Worm (Caenorhabditis elegans) whole organism, L4 larva: ENCODE data around the gene chil-2.

Experiments used
- F10B5.3 ChIP-seq: sonication (generic microtip); optimal IDR thresholded peaks from 2 replicates; lab custom pipeline; 2016; ENCODE audit warnings: mild to moderate bottlenecking, missing genetic modification characterization, missing compliant biosample characterization
- ama-1 ChIP-seq: fragments of 150-350 bp; optimal IDR thresholded peaks from 2 replicates; lab custom pipeline; 2014; ENCODE audit warnings: inconsistent platforms, mixed read lengths
- daf-8 ChIP-seq: fragments of 200-800 bp; sonication (Bioruptor generic); IDR thresholded peaks from 2 replicates; pipeline ENCODE4 v1.3.6; 2022; ENCODE audit warnings: missing genetic modification characterization, missing compliant biosample characterization
- lin-13 ChIP-seq: fragments of 150-350 bp; optimal IDR thresholded peaks from 2 replicates; lab custom pipeline; 2014; ENCODE audit warnings: missing biosample characterization, missing genetic modification reagents, missing genetic modification characterization
- mdl-1 ChIP-seq, 2 experiments: fragments of 150-350 bp in 1 of 2; sonication (generic microtip) in 1 of 2; optimal IDR thresholded peaks; 2 replicates each; lab custom pipeline; 2014 to 2017; ENCODE audit warnings: missing biosample characterization in 2 of 2, missing genetic modification characterization in 2 of 2
- mdt-29 ChIP-seq: fragments of 200-800 bp; sonication (Bioruptor generic); IDR thresholded peaks from 2 replicates; pipeline ENCODE4 v1.3.6; 2022; ENCODE audit warnings: missing genetic modification reagents, missing genetic modification characterization, missing compliant biosample characterization
- nhr-11 ChIP-seq: fragments of 150-350 bp; optimal IDR thresholded peaks from 2 replicates; lab custom pipeline; 2014; ENCODE audit warnings: missing biosample characterization, missing genetic modification characterization
- nhr-237 ChIP-seq: sonication (generic microtip); optimal IDR thresholded peaks from 2 replicates; lab custom pipeline; 2017; ENCODE audit warnings: missing biosample characterization, missing genetic modification characterization
- nhr-77 ChIP-seq: fragments of 150-350 bp; optimal IDR thresholded peaks from 2 replicates; lab custom pipeline; 2014; ENCODE audit warnings: missing biosample characterization, missing genetic modification characterization
- pha-4 ChIP-seq, 2 experiments: fragments of 150-350 bp in 1 of 2; fragments of 200-800 bp in 1 of 2; sonication (Bioruptor generic) in 1 of 2; IDR thresholded peaks in 1 of 2; optimal IDR thresholded peaks in 1 of 2; 2 replicates each; pipeline versions ENCODE4 v1.3.6 to Lab custom; 2014 to 2022; ENCODE audit warnings: missing genetic modification characterization in 2 of 2, missing genetic modification reagents in 2 of 2, missing biosample characterization in 1 of 2, missing compliant biosample characterization in 1 of 2
- sdz-12 ChIP-seq: fragments of 200-800 bp; sonication (Bioruptor generic); optimal IDR thresholded peaks from 2 replicates; lab custom pipeline; 2018; ENCODE audit warnings: mild to moderate bottlenecking, missing genetic modification characterization, missing compliant biosample characterization
- unc-62 ChIP-seq, 3 experiments: fragments of 150-350 bp in 1 of 3; sonication (generic microtip); optimal IDR thresholded peaks in 2 of 3; peaks in 1 of 3; 1 replicate in 1 of 3; 2 replicates in 2 of 3; lab custom pipeline; 2014 to 2017; ENCODE audit warnings: missing biosample characterization in 3 of 3, missing genetic modification characterization in 3 of 3, missing genetic modification reagents in 3 of 3, missing genotype in 1 of 3
- zfp-3 ChIP-seq: fragments of 200-800 bp; sonication (Bioruptor generic); conservative IDR thresholded peaks from 2 replicates; pipeline ENCODE4 v1.3.6; 2022; ENCODE audit warnings: missing genetic modification reagents, missing genetic modification characterization, missing compliant biosample characterization

DNA sequence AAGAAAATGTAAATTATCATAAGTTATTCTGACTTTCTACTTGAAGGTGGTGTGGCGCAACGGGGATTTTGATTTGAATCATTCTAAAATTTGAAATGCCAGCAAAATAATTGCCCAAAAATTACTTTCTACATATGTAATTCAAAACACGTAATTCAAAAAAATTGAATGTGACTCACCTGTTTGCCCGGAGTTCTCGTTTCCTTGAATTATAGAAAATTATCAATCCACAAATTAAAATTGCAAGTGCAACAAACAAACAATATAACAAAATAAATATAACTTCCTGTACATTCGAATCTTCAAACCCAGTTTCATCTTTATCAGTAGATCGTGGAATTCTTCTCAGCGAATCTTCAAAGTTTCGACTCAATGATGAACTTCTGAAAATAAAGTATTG, 6.2 kb downstream of the chil-2 start:
- TF ChIP-seq mdl-1 (tag; optimal IDR thresholded peaks at IDR 0.05; lab: Kevin White, UChicago) (no peak), nhr-77 (no peak), lin-13 (no peak), unc-62 (GFP tag; optimal IDR thresholded peaks at IDR 0.05 in 1 of 2; lab: Kevin White, UChicago) (peak in 1 of 2 experiments; percentile 65), unc-62 (tag; optimal IDR thresholded peaks at IDR 0.05; lab: Kevin White, UChicago) (no peak), daf-8 (GFP tag; lab: Robert Waterston, UW) (no peak), pha-4 (GFP tag; IDR thresholded peaks at IDR 0.05; lab: Robert Waterston, UW) (no peak), pha-4 (tag; optimal IDR thresholded peaks at IDR 0.05; lab: Kevin White, UChicago) (no peak), sdz-12 (GFP tag; lab: Kevin White, UChicago) (no peak), mdt-29 (GFP tag; lab: Robert Waterston, UW) (no peak), F10B5.3 (tag; lab: Kevin White, UChicago) (no peak), nhr-11 (no peak), nhr-237 (no peak), zfp-3 (GFP tag; lab: Robert Waterston, UW) (no peak), ama-1 (lab: Kevin White, UChicago) (no peak)
